Comparison of ENCODE assay signal across 1 fruit fly cellular context in the genomic region with DNA sequence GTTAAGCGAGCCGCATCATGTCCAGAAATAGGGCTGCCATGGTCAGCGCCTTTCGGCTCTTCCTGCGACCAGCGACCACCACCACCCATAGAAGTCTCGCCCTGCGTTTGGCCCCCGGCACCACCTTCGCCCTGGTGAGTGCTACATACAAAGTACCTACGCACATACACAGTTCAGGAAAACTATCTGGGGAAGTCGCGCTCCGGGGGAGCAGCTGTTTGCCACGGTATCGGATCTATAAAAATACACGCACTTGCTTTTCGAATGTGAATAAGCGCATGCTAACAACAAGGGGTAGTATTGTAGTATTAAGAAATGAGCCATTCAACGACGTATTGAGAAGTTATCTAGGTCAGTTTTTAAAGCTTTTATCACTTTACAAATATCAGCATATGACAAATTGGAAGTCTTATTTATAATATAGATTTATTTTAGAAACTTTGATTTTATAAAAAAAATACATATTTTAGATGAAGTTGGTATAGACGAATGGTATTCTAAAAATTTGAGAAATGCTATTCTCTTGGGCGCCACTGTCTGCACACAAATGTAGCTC.
TF ChIP-seq lines count a peak whose summit lies in the region.

No protein-coding gene starts in this region.

TF ChIP-seq in whole organism, embryonic, 481 proteins besides CTCF, POLR2A, EP300 and RAD21 (continued from another document and continues in another):
- TF ChIP-seq CG4617 (GFP tag; optimal IDR thresholded peaks at IDR 0.05; lab: Kevin White, UChicago; ENCODE audit: borderline replicate concordance) (no peak), lab (GFP tag; optimal IDR thresholded peaks at IDR 0.05; lab: Kevin White, UChicago) (peak; percentile 72), Atf3 (GFP tag; optimal IDR thresholded peaks at IDR 0.05; lab: Kevin White, UChicago) (no peak), ash1 (GFP tag; optimal IDR thresholded peaks at IDR 0.05; lab: Kevin White, UChicago) (no peak), Sry-β (GFP tag; optimal IDR thresholded peaks at IDR 0.05; lab: Kevin White, UChicago) (no peak), H2.0 (GFP tag; IDR thresholded peaks at IDR 0.05; lab: Robert Waterston, UW) (no peak; the same call in 1 of the 2 replicates), CG15269 (tag; optimal IDR thresholded peaks at IDR 0.05; lab: Kevin White, UChicago) (peak; percentile 73), Hand (GFP tag; optimal IDR thresholded peaks at IDR 0.05; lab: Kevin White, UChicago) (no peak), twi (tag; optimal IDR thresholded peaks at IDR 0.05; lab: Kevin White, UChicago) (peak; percentile 24), Xbp1 (GFP tag; optimal IDR thresholded peaks at IDR 0.05; lab: Kevin White, UChicago) (peak; percentile 47), Hr39 (optimal IDR thresholded peaks at IDR 0.05; lab: Kevin White, UChicago) (no peak), Sox102F (GFP tag; optimal IDR thresholded peaks at IDR 0.05; lab: Kevin White, UChicago) (peak; percentile 63), Sox100B (GFP tag; optimal IDR thresholded peaks at IDR 0.05; lab: Kevin White, UChicago) (peak; percentile 70), CG8924 (tag; optimal IDR thresholded peaks at IDR 0.05; lab: Kevin White, UChicago) (peak; percentile 63), Ssrp (tag; optimal IDR thresholded peaks at IDR 0.05; lab: Kevin White, UChicago) (peak; percentile 69), unc-4 (GFP tag; IDR thresholded peaks at IDR 0.05; lab: Robert Waterston, UW; ENCODE audit: partially characterized antibody) (no peak), ham (GFP tag; IDR thresholded peaks at IDR 0.05; lab: Robert Waterston, UW) (no peak), CG8281 (tag; optimal IDR thresholded peaks at IDR 0.05; lab: Kevin White, UChicago) (no peak), Max (GFP tag; optimal IDR thresholded peaks at IDR 0.05; lab: Kevin White, UChicago) (peak; percentile 3), Abd-B (GFP tag; optimal IDR thresholded peaks at IDR 0.05; lab: Kevin White, UChicago) (peak; percentile 50), pita (GFP tag; optimal IDR thresholded peaks at IDR 0.05; lab: Kevin White, UChicago) (no peak), Ets65A (GFP tag; lab: Kevin White, UChicago) (peak; percentile 91), Tbp (GFP tag; optimal IDR thresholded peaks at IDR 0.05; lab: Kevin White, UChicago) (no peak), Drgx (GFP tag; IDR thresholded peaks at IDR 0.05; lab: Robert Waterston, UW) (0 out of 2 replicates have a peak, but pooled peaks have one; percentile 20), CG17802 (tag; optimal IDR thresholded peaks at IDR 0.05; lab: Kevin White, UChicago) (no peak), CG12071 (GFP tag; optimal IDR thresholded peaks at IDR 0.05; lab: Kevin White, UChicago) (no peak), MBD-R2 (GFP tag; IDR thresholded peaks at IDR 0.05; lab: Robert Waterston, UW) (no peak), onecut (GFP tag; IDR thresholded peaks at IDR 0.05; lab: Robert Waterston, UW) (no peak), jigr1 (GFP tag; IDR thresholded peaks at IDR 0.05; lab: Robert Waterston, UW) (no peak), insv (GFP tag; optimal IDR thresholded peaks at IDR 0.05; lab: Kevin White, UChicago) (no peak), az2 (GFP tag; optimal IDR thresholded peaks at IDR 0.05; lab: Kevin White, UChicago) (peak; percentile 48), Kr (GFP tag; optimal IDR thresholded peaks at IDR 0.05; lab: Kevin White, UChicago) (no peak), CG30020 (tag; optimal IDR thresholded peaks at IDR 0.05; lab: Kevin White, UChicago) (peak; percentile 11), CG7839 (tag; optimal IDR thresholded peaks at IDR 0.05; lab: Kevin White, UChicago) (peak; percentile 76), CG10209 (GFP tag; optimal IDR thresholded peaks at IDR 0.05; lab: Kevin White, UChicago) (peak; percentile 66), CG6272 (GFP tag; IDR thresholded peaks at IDR 0.05; lab: Robert Waterston, UW) (no peak), amos (GFP tag; IDR thresholded peaks at IDR 0.05; lab: Robert Waterston, UW; ENCODE audit: partially characterized antibody) (no peak), Mrtf (GFP tag; IDR thresholded peaks at IDR 0.05; lab: Robert Waterston, UW) (no peak), YL-1 (GFP tag; optimal IDR thresholded peaks at IDR 0.05; lab: Kevin White, UChicago) (peak; percentile 34), CG17912 (GFP tag; optimal IDR thresholded peaks at IDR 0.05; lab: Kevin White, UChicago) (no peak), Lpt (GFP tag; optimal IDR thresholded peaks at IDR 0.05; lab: Kevin White, UChicago) (no peak), ttk (GFP tag; IDR thresholded peaks at IDR 0.05; lab: Robert Waterston, UW) (no peak), Spps (tag; optimal IDR thresholded peaks at IDR 0.05; lab: Kevin White, UChicago) (no peak), ewg (GFP tag; optimal IDR thresholded peaks at IDR 0.05; lab: Kevin White, UChicago) (peak; percentile 28), CG18764 (GFP tag; optimal IDR thresholded peaks at IDR 0.05; lab: Kevin White, UChicago) (no peak), CG11398 (GFP tag; optimal IDR thresholded peaks at IDR 0.05; lab: Kevin White, UChicago) (no peak), ap (GFP tag; IDR thresholded peaks at IDR 0.05; lab: Robert Waterston, UW) (0 out of 2 replicates have a peak, but pooled peaks have one; percentile 18), Nf-YC (tag; optimal IDR thresholded peaks at IDR 0.05; lab: Kevin White, UChicago) (peak; percentile 27), CG18599 (GFP tag; optimal IDR thresholded peaks at IDR 0.05; lab: Kevin White, UChicago) (peak; percentile 74), sug (tag; optimal IDR thresholded peaks at IDR 0.05; lab: Kevin White, UChicago) (peak; percentile 14), sna (GFP tag; IDR thresholded peaks at IDR 0.05; lab: Robert Waterston, UW; ENCODE audit: partially characterized antibody) (no peak), CG33557 (GFP tag; optimal IDR thresholded peaks at IDR 0.05; lab: Kevin White, UChicago) (peak; percentile 61), Camta (GFP tag; optimal IDR thresholded peaks at IDR 0.05; lab: Kevin White, UChicago) (no peak), bab2 (GFP tag; optimal IDR thresholded peaks at IDR 0.05; lab: Kevin White, UChicago) (no peak), CG2120 (GFP tag; optimal IDR thresholded peaks at IDR 0.05; lab: Kevin White, UChicago) (peak; percentile 21), Gsc (GFP tag; IDR thresholded peaks at IDR 0.05; lab: Robert Waterston, UW) (no peak), dimm (GFP tag; IDR thresholded peaks at IDR 0.05; lab: Robert Waterston, UW) (no peak), pan (optimal IDR thresholded peaks at IDR 0.05; lab: Kevin White, UChicago) (no peak), pan (GFP tag; optimal IDR thresholded peaks at IDR 0.05 in 1 of 2, IDR thresholded peaks at IDR 0.05 in 1 of 2) (peak in 1 of 2 experiments; percentile 57), CG7271 (tag; optimal IDR thresholded peaks at IDR 0.05; lab: Kevin White, UChicago) (no peak), CG15601 (tag; optimal IDR thresholded peaks at IDR 0.05; lab: Kevin White, UChicago) (peak; percentile 61), HLHmδ (GFP tag; optimal IDR thresholded peaks at IDR 0.05; lab: Kevin White, UChicago) (no peak), disco-r (GFP tag; optimal IDR thresholded peaks at IDR 0.05; lab: Kevin White, UChicago) (no peak), Pdp1 (GFP tag; optimal IDR thresholded peaks at IDR 0.05; lab: Kevin White, UChicago) (no peak), gfzf (GFP tag; optimal IDR thresholded peaks at IDR 0.05; lab: Kevin White, UChicago) (no peak), knrl (GFP tag; IDR thresholded peaks at IDR 0.05; lab: Robert Waterston, UW; ENCODE audit: partially characterized antibody) (no peak), fru (optimal IDR thresholded peaks at IDR 0.05; lab: Kevin White, UChicago) (no peak), sqz (GFP tag; optimal IDR thresholded peaks at IDR 0.05; lab: Kevin White, UChicago) (peak; percentile 6), CG7928 (GFP tag; optimal IDR thresholded peaks at IDR 0.05; lab: Kevin White, UChicago) (no peak), Adf1 (GFP tag; IDR thresholded peaks at IDR 0.05; lab: Robert Waterston, UW) (0 out of 2 replicates have a peak, but pooled peaks have one; percentile 10), CG1603 (tag; optimal IDR thresholded peaks at IDR 0.05; lab: Kevin White, UChicago) (no peak), CG4282 (GFP tag; optimal IDR thresholded peaks at IDR 0.05; lab: Kevin White, UChicago) (no peak), Aef1 (GFP tag; IDR thresholded peaks at IDR 0.05; lab: Robert Waterston, UW) (0 out of 3 replicates have a peak, but pooled peaks have one; percentile 26), Antp (GFP tag; optimal IDR thresholded peaks at IDR 0.05; lab: Kevin White, UChicago) (peak; percentile 12), inv (GFP tag; IDR thresholded peaks at IDR 0.05; lab: Robert Waterston, UW; ENCODE audit: partially characterized antibody) (no peak), Nf-YA (GFP tag; IDR thresholded peaks at IDR 0.05; lab: Robert Waterston, UW) (no peak), hth (optimal IDR thresholded peaks at IDR 0.05; lab: Kevin White, UChicago) (no peak), CG43689 (GFP tag; IDR thresholded peaks at IDR 0.05; lab: Robert Waterston, UW) (0 out of 2 replicates have a peak, but pooled peaks have one; percentile 35), fd102C (GFP tag; optimal IDR thresholded peaks at IDR 0.05; lab: Kevin White, UChicago) (no peak), fd3F (GFP tag; optimal IDR thresholded peaks at IDR 0.05; lab: Kevin White, UChicago) (peak; percentile 18), tin (GFP tag; optimal IDR thresholded peaks at IDR 0.05; lab: Kevin White, UChicago) (peak; percentile 18), CG3407 (GFP tag; optimal IDR thresholded peaks at IDR 0.05; lab: Kevin White, UChicago) (no peak), NK7.1 (GFP tag; optimal IDR thresholded peaks at IDR 0.05; lab: Kevin White, UChicago) (no peak), CG11085 (GFP tag; IDR thresholded peaks at IDR 0.05; lab: Robert Waterston, UW) (no peak), sens-2 (GFP tag; IDR thresholded peaks at IDR 0.05; lab: Robert Waterston, UW) (no peak), CG31365 (tag; optimal IDR thresholded peaks at IDR 0.05; lab: Kevin White, UChicago) (no peak), Sin3A (optimal IDR thresholded peaks at IDR 0.05; lab: Kevin White, UChicago) (no peak), HLH4C (GFP tag; IDR thresholded peaks at IDR 0.05; lab: Robert Waterston, UW; ENCODE audit: partially characterized antibody) (no peak), CG15073 (GFP tag; optimal IDR thresholded peaks at IDR 0.05; lab: Kevin White, UChicago) (no peak), wdn (GFP tag; IDR thresholded peaks at IDR 0.05; lab: Robert Waterston, UW) (peak; percentile 6; the same call in 1 of the 2 replicates), CG6683 (GFP tag; optimal IDR thresholded peaks at IDR 0.05; lab: Kevin White, UChicago) (peak; percentile 29), Dad (GFP tag; optimal IDR thresholded peaks at IDR 0.05; lab: Kevin White, UChicago) (no peak), Deaf1 (tag; optimal IDR thresholded peaks at IDR 0.05; lab: Kevin White, UChicago) (peak; percentile 13), CG13287 (GFP tag; IDR thresholded peaks at IDR 0.05; lab: Robert Waterston, UW; ENCODE audit: partially characterized antibody) (no peak), mam (GFP tag; optimal IDR thresholded peaks at IDR 0.05; lab: Kevin White, UChicago) (no peak), CG11696 (GFP tag; IDR thresholded peaks at IDR 0.05; lab: Robert Waterston, UW) (peak; percentile 89), abd-A (tag; optimal IDR thresholded peaks at IDR 0.05; lab: Kevin White, UChicago) (no peak), CG12769 (tag; optimal IDR thresholded peaks at IDR 0.05; lab: Kevin White, UChicago) (peak; percentile 49), CG2129 (GFP tag; IDR thresholded peaks at IDR 0.05; lab: Robert Waterston, UW; ENCODE audit: partially characterized antibody) (no peak), Hr78 (GFP tag; optimal IDR thresholded peaks at IDR 0.05; lab: Kevin White, UChicago) (peak in 1 of 2 experiments; percentile 30), CG9609 (GFP tag; optimal IDR thresholded peaks at IDR 0.05; lab: Kevin White, UChicago) (no peak), bcd (GFP tag; optimal IDR thresholded peaks at IDR 0.05; lab: Kevin White, UChicago) (peak; percentile 64), grau (tag; optimal IDR thresholded peaks at IDR 0.05; lab: Kevin White, UChicago) (peak; percentile 71), gcm (GFP tag; optimal IDR thresholded peaks at IDR 0.05; lab: Kevin White, UChicago) (peak; percentile 51), Doc3 (GFP tag; IDR thresholded peaks at IDR 0.05; lab: Robert Waterston, UW; ENCODE audit: partially characterized antibody) (no peak), CoRest (tag; optimal IDR thresholded peaks at IDR 0.05; lab: Kevin White, UChicago) (peak; percentile 75), unpg (GFP tag; optimal IDR thresholded peaks at IDR 0.05; lab: Kevin White, UChicago) (peak; percentile 72), cwo (GFP tag; optimal IDR thresholded peaks at IDR 0.05; lab: Kevin White, UChicago) (peak; percentile 41), CG18011 (GFP tag; optimal IDR thresholded peaks at IDR 0.05; lab: Kevin White, UChicago) (no peak), CG1529 (GFP tag; optimal IDR thresholded peaks at IDR 0.05; lab: Kevin White, UChicago) (peak; percentile 44), CG16863 (GFP tag; optimal IDR thresholded peaks at IDR 0.05; lab: Kevin White, UChicago) (no peak), ro (GFP tag; IDR thresholded peaks at IDR 0.05; lab: Robert Waterston, UW) (no peak), bowl (GFP tag; IDR thresholded peaks at IDR 0.05; lab: Robert Waterston, UW) (no peak), CG8765 (GFP tag; IDR thresholded peaks at IDR 0.05; lab: Robert Waterston, UW) (no peak), D (optimal IDR thresholded peaks at IDR 0.05; lab: Kevin White, UChicago) (no peak), D (GFP tag; optimal IDR thresholded peaks at IDR 0.05; lab: Kevin White, UChicago) (peak; percentile 41), CG8944 (GFP tag; optimal IDR thresholded peaks at IDR 0.05; lab: Kevin White, UChicago) (no peak), kah (GFP tag; optimal IDR thresholded peaks at IDR 0.05; lab: Kevin White, UChicago) (no peak), h (optimal IDR thresholded peaks at IDR 0.05; lab: Kevin White, UChicago) (no peak), maf-S (GFP tag; optimal IDR thresholded peaks at IDR 0.05; lab: Kevin White, UChicago) (no peak), her (GFP tag; optimal IDR thresholded peaks at IDR 0.05; lab: Kevin White, UChicago) (no peak), ac (GFP tag; optimal IDR thresholded peaks at IDR 0.05; lab: Kevin White, UChicago) (no peak), CG12942 (GFP tag; optimal IDR thresholded peaks at IDR 0.05; lab: Kevin White, UChicago) (peak; percentile 14), CG14441 (GFP tag; IDR thresholded peaks at IDR 0.05; lab: Robert Waterston, UW) (no peak), sr (GFP tag; IDR thresholded peaks at IDR 0.05; lab: Robert Waterston, UW) (no peak), pum (GFP tag; optimal IDR thresholded peaks at IDR 0.05; lab: Kevin White, UChicago) (no peak), CkIIα-i1 (GFP tag; IDR thresholded peaks at IDR 0.05; lab: Robert Waterston, UW) (no peak), wek (GFP tag; optimal IDR thresholded peaks at IDR 0.05; lab: Kevin White, UChicago) (no peak)
